Fruit fly (Drosophila melanogaster) whole organism, embryonic: ENCODE data around the gene Rgl.
A peak's percentile ranks its signal among the peaks of the same experiment; 100 is the strongest.

ENCODE experiments used
- Antp ChIP-seq: fragments of 200-800 bp; sonication (Bioruptor generic); optimal IDR thresholded peaks from 3 replicates; lab custom pipeline; 2016; ENCODE audit warnings: missing biosample characterization, missing genetic modification characterization
- B-H2 ChIP-seq: fragments of 200-800 bp; sonication (Bioruptor generic); optimal IDR thresholded peaks from 2 replicates; lab custom pipeline; 2018; ENCODE audit warnings: missing biosample characterization, mild to moderate bottlenecking, missing genetic modification characterization
- Blimp-1 ChIP-seq: fragments of 200-800 bp; sonication (Bioruptor generic); optimal IDR thresholded peaks from 3 replicates; lab custom pipeline; 2018; ENCODE audit warnings: missing biosample characterization, missing genetic modification characterization, mild to moderate bottlenecking, moderate library complexity, missing genetic modification reagents
- CG11560 ChIP-seq: fragments of 200-800 bp; sonication (Bioruptor generic); IDR thresholded peaks from 3 replicates; pipeline ENCODE4 v1.3.6; 2022; ENCODE audit warnings: missing biosample characterization, missing genetic modification characterization
- CG12219 ChIP-seq: fragments of 200-800 bp; sonication (Bioruptor generic); optimal IDR thresholded peaks from 3 replicates; lab custom pipeline; 2018; ENCODE audit warnings: missing biosample characterization, mild to moderate bottlenecking, missing genetic modification characterization
- CG12299 ChIP-seq: fragments of 200-800 bp; sonication (Bioruptor generic); optimal IDR thresholded peaks from 2 replicates; lab custom pipeline; 2018; ENCODE audit warnings: missing biosample characterization, mild to moderate bottlenecking, missing genetic modification characterization
- CG14710 ChIP-seq: fragments of 200-800 bp; sonication (Bioruptor generic); optimal IDR thresholded peaks from 3 replicates; lab custom pipeline; 2019; ENCODE audit warnings: missing biosample characterization, mild to moderate bottlenecking, missing genetic modification characterization, moderate library complexity
- CG15514 ChIP-seq: fragments of 200-800 bp; sonication (Bioruptor generic); optimal IDR thresholded peaks from 3 replicates; lab custom pipeline; 2017; ENCODE audit warnings: missing biosample characterization, missing genetic modification characterization, mild to moderate bottlenecking, moderate library complexity, missing genetic modification reagents
- CG1603 ChIP-seq: fragments of 200-800 bp; sonication (Bioruptor generic); optimal IDR thresholded peaks from 2 replicates; lab custom pipeline; 2019; ENCODE audit warnings: missing biosample characterization, mild to moderate bottlenecking, missing genetic modification characterization, moderate library complexity
- CG16813 ChIP-seq: fragments of 200-800 bp; sonication (Bioruptor generic); IDR thresholded peaks from 3 replicates; pipeline ENCODE4 v1.3.6; 2022; ENCODE audit warnings: missing biosample characterization, missing genetic modification characterization; ENCODE audit not compliant: partially characterized antibody
- CG17612 ChIP-seq: fragments of 200-800 bp; sonication (Bioruptor generic); IDR thresholded peaks from 2 replicates; pipeline ENCODE4 v1.3.6; 2022; ENCODE audit warnings: missing biosample characterization, missing genetic modification characterization
- CG17802 ChIP-seq: fragments of 200-800 bp; sonication (Bioruptor generic); optimal IDR thresholded peaks from 2 replicates; lab custom pipeline; 2018; ENCODE audit warnings: missing biosample characterization, mild to moderate bottlenecking, missing genetic modification characterization, moderate library complexity
- CG2202 ChIP-seq: fragments of 200-800 bp; sonication (Bioruptor generic); optimal IDR thresholded peaks from 2 replicates; lab custom pipeline; 2018; ENCODE audit warnings: missing biosample characterization, mild to moderate bottlenecking, missing genetic modification characterization
- CG31441 ChIP-seq: fragments of 200-800 bp; sonication (Bioruptor generic); IDR thresholded peaks from 2 replicates; pipeline ENCODE4 v1.3.6; 2022; ENCODE audit warnings: missing biosample characterization, missing genetic modification characterization
- CG32767 ChIP-seq: fragments of 200-800 bp; sonication (Bioruptor generic); IDR thresholded peaks from 2 replicates; pipeline ENCODE4 v1.3.6; 2022; ENCODE audit warnings: missing biosample characterization, missing genetic modification characterization
- CG6689 ChIP-seq: fragments of 200-800 bp; sonication (Bioruptor generic); IDR thresholded peaks from 2 replicates; pipeline ENCODE4 v1.3.6; 2022; ENCODE audit warnings: missing biosample characterization, missing genetic modification characterization
- CG6854 ChIP-seq: fragments of 200-800 bp; sonication (Bioruptor generic); optimal IDR thresholded peaks from 3 replicates; lab custom pipeline; 2017; ENCODE audit warnings: missing biosample characterization, mild to moderate bottlenecking, missing genetic modification characterization
- CG9437 ChIP-seq: fragments of 200-800 bp; sonication (Bioruptor generic); optimal IDR thresholded peaks from 2 replicates; lab custom pipeline; 2018; ENCODE audit warnings: missing biosample characterization, mild to moderate bottlenecking, missing genetic modification characterization
- Dek ChIP-seq: fragments of 200-800 bp; sonication (Bioruptor generic); optimal IDR thresholded peaks from 3 replicates; lab custom pipeline; 2019; ENCODE audit warnings: missing biosample characterization, mild to moderate bottlenecking, missing genetic modification characterization, moderate library complexity
- GATAe ChIP-seq: fragments of 200-800 bp; sonication (Bioruptor generic); conservative IDR thresholded peaks from 2 replicates; pipeline ENCODE4 v1.3.6; 2022; ENCODE audit warnings: missing biosample characterization, missing genetic modification characterization
- Mrtf ChIP-seq: fragments of 200-800 bp; sonication (Bioruptor generic); IDR thresholded peaks from 3 replicates; pipeline ENCODE4 v1.3.6; 2022; ENCODE audit warnings: missing biosample characterization, missing genetic modification characterization
- NC2α ChIP-seq: fragments of 200-800 bp; sonication (Bioruptor generic); optimal IDR thresholded peaks from 2 replicates; lab custom pipeline; 2016; ENCODE audit warnings: missing biosample characterization, missing genetic modification characterization
- Oli ChIP-seq: fragments of 200-800 bp; sonication (Bioruptor generic); optimal IDR thresholded peaks from 2 replicates; lab custom pipeline; 2018; ENCODE audit warnings: missing biosample characterization, mild to moderate bottlenecking, missing genetic modification characterization, moderate library complexity
- Optix ChIP-seq: fragments of 200-800 bp; sonication (Bioruptor generic); IDR thresholded peaks from 3 replicates; pipeline ENCODE4 v1.3.6; 2022; ENCODE audit warnings: missing biosample characterization, missing genetic modification characterization
- Sox100B ChIP-seq: fragments of 200-800 bp; sonication (Bioruptor generic); optimal IDR thresholded peaks from 3 replicates; lab custom pipeline; 2018; ENCODE audit warnings: missing biosample characterization, mild to moderate bottlenecking, missing genetic modification characterization
- abd-A ChIP-seq: fragments of 200-800 bp; sonication (Bioruptor generic); optimal IDR thresholded peaks from 3 replicates; lab custom pipeline; 2019; ENCODE audit warnings: missing biosample characterization, mild to moderate bottlenecking, missing genetic modification characterization, moderate library complexity
- ac ChIP-seq: fragments of 200-800 bp; sonication (Bioruptor generic); optimal IDR thresholded peaks from 3 replicates; lab custom pipeline; 2017; ENCODE audit warnings: missing biosample characterization, mild to moderate bottlenecking, missing genetic modification characterization
- ap ChIP-seq: fragments of 200-800 bp; sonication (Bioruptor generic); IDR thresholded peaks from 2 replicates; pipeline ENCODE4 v1.3.6; 2022; ENCODE audit warnings: missing biosample characterization, missing genetic modification characterization
- bcd ChIP-seq: fragments of 200-800 bp; sonication (Bioruptor generic); optimal IDR thresholded peaks from 2 replicates; lab custom pipeline; 2017; ENCODE audit warnings: missing biosample characterization, mild to moderate bottlenecking, missing genetic modification characterization
- btn ChIP-seq: fragments of 200-800 bp; sonication (Bioruptor generic); optimal IDR thresholded peaks from 2 replicates; lab custom pipeline; 2016; ENCODE audit warnings: missing biosample characterization, missing genetic modification characterization
- chn ChIP-seq: fragments of 200-800 bp; sonication (Bioruptor generic); optimal IDR thresholded peaks from 2 replicates; lab custom pipeline; 2016; ENCODE audit warnings: missing biosample characterization, missing genetic modification characterization
- dimm ChIP-seq: fragments of 200-800 bp; sonication (Bioruptor generic); IDR thresholded peaks from 2 replicates; pipeline ENCODE4 v1.3.6; 2022; ENCODE audit warnings: missing biosample characterization, missing genetic modification characterization
- emc ChIP-seq: fragments of 200-800 bp; sonication (Bioruptor generic); optimal IDR thresholded peaks from 2 replicates; lab custom pipeline; 2016; ENCODE audit warnings: missing biosample characterization, missing genetic modification characterization
- exex ChIP-seq: fragments of 200-800 bp; sonication (Bioruptor generic); optimal IDR thresholded peaks from 4 replicates; lab custom pipeline; 2018; ENCODE audit warnings: missing biosample characterization, mild to moderate bottlenecking, missing genetic modification characterization, moderate library complexity
- fu2 ChIP-seq: fragments of 200-800 bp; sonication (Bioruptor generic); optimal IDR thresholded peaks from 2 replicates; lab custom pipeline; 2016; ENCODE audit warnings: missing biosample characterization, missing genetic modification characterization
- jigr1 ChIP-seq: fragments of 200-800 bp; sonication (Bioruptor generic); IDR thresholded peaks from 3 replicates; pipeline ENCODE4 v1.3.6; 2022; ENCODE audit warnings: missing biosample characterization, missing genetic modification characterization
- lab ChIP-seq: fragments of 200-800 bp; sonication (Bioruptor generic); optimal IDR thresholded peaks from 3 replicates; lab custom pipeline; 2017; ENCODE audit warnings: missing biosample characterization, missing genetic modification characterization, mild to moderate bottlenecking, moderate library complexity, missing genetic modification reagents
- oc ChIP-seq: fragments of 200-800 bp; sonication (Bioruptor generic); optimal IDR thresholded peaks from 2 replicates; lab custom pipeline; 2018; ENCODE audit warnings: missing biosample characterization, mild to moderate bottlenecking, missing genetic modification characterization, moderate library complexity
- pan ChIP-seq, 4 experiments: fragments of >200 bp in 3 of 4; fragments of 200-800 bp in 1 of 4; sonication (Bioruptor generic) in 1 of 4; optimal IDR thresholded peaks in 3 of 4; IDR thresholded peaks in 1 of 4; 2 replicates each; pipeline versions ENCODE4 v1.3.6 to Lab custom; 2017 to 2022; ENCODE audit warnings: missing biosample characterization in 2 of 4, missing genetic modification characterization in 2 of 4, mixed read lengths in 1 of 4
- pnt ChIP-seq: fragments of 200-800 bp; sonication (Bioruptor generic); optimal IDR thresholded peaks from 3 replicates; lab custom pipeline; 2016; ENCODE audit warnings: missing biosample characterization, missing genetic modification characterization
- prd ChIP-seq, 3 experiments: fragments of >200 bp in 2 of 3; fragments of 200-800 bp in 1 of 3; sonication (Bioruptor generic) in 1 of 3; optimal IDR thresholded peaks in 2 of 3; IDR thresholded peaks in 1 of 3; 2 replicates in 2 of 3; 3 replicates in 1 of 3; pipeline versions ENCODE4 v1.3.6 to Lab custom; 2017 to 2022; ENCODE audit warnings: missing biosample characterization in 1 of 3, missing genetic modification characterization in 1 of 3
- rib ChIP-seq: fragments of 200-800 bp; sonication (Bioruptor generic); IDR thresholded peaks from 2 replicates; pipeline ENCODE4 v1.3.6; 2022; ENCODE audit warnings: missing biosample characterization, missing genetic modification characterization
- seq ChIP-seq: fragments of 200-800 bp; sonication (Bioruptor generic); IDR thresholded peaks from 2 replicates; pipeline ENCODE4 v1.3.6; 2022; ENCODE audit warnings: missing biosample characterization, missing genetic modification characterization
- slp2 ChIP-seq: fragments of 200-800 bp; sonication (Bioruptor generic); optimal IDR thresholded peaks from 2 replicates; lab custom pipeline; 2016; ENCODE audit warnings: missing biosample characterization, missing genetic modification characterization
- sug ChIP-seq: fragments of 200-800 bp; optimal IDR thresholded peaks from 2 replicates; lab custom pipeline; 2019; ENCODE audit warnings: missing biosample characterization, mild to moderate bottlenecking, missing genetic modification characterization, moderate library complexity
- tio ChIP-seq: fragments of 200-800 bp; sonication (Bioruptor generic); optimal IDR thresholded peaks from 2 replicates; lab custom pipeline; 2017; ENCODE audit warnings: missing biosample characterization, missing genetic modification characterization, inconsistent platforms
- vnd ChIP-seq: fragments of 200-800 bp; sonication (Bioruptor generic); IDR thresholded peaks from 3 replicates; pipeline ENCODE4 v1.3.6; 2022; ENCODE audit warnings: missing biosample characterization, missing genetic modification characterization; ENCODE audit not compliant: partially characterized antibody
- wek ChIP-seq: fragments of 200-800 bp; sonication (Bioruptor generic); optimal IDR thresholded peaks from 3 replicates; lab custom pipeline; 2018; ENCODE audit warnings: missing biosample characterization, mild to moderate bottlenecking, missing genetic modification characterization, moderate library complexity
- zfh1 ChIP-seq: fragments of 200-800 bp; sonication (Bioruptor generic); IDR thresholded peaks from 3 replicates; pipeline ENCODE4 v1.3.6; 2022; ENCODE audit warnings: missing biosample characterization, missing genetic modification characterization

The Rgl gene

dm6 chr3L:13917589-13918198 is 7.4 kb downstream of the Rgl start:
- no peak for TF ChIP-seq pan (optimal IDR thresholded peaks at IDR 0.05; lab: Kevin White, UChicago)
- TF ChIP-seq pan (GFP tag; optimal IDR thresholded peaks at IDR 0.05 in 1 of 2, IDR thresholded peaks at IDR 0.05 in 1 of 2): no peak
- TF ChIP-seq vnd (GFP tag; lab: Robert Waterston, UW): no peak
- TF ChIP-seq CG6689 (GFP tag; lab: Robert Waterston, UW): peak; percentile 38; the same call in 1 of the 2 replicates
- TF ChIP-seq fu2 (GFP tag; lab: Kevin White, UChicago): no peak
- TF ChIP-seq CG16813 (GFP tag; lab: Robert Waterston, UW): no peak
- TF ChIP-seq sug (tag; lab: Kevin White, UChicago): no peak
- TF ChIP-seq CG2202 (tag; lab: Kevin White, UChicago): no peak
- no peak for TF ChIP-seq CG11560 (tag; lab: Robert Waterston, UW)
- TF ChIP-seq emc (GFP tag; lab: Kevin White, UChicago): no peak
- no peak for TF ChIP-seq CG15514 (GFP tag; lab: Kevin White, UChicago)
- TF ChIP-seq wek (GFP tag; lab: Kevin White, UChicago): no peak
- peak; percentile 22 for TF ChIP-seq CG14710 (tag; lab: Kevin White, UChicago)
- peak; percentile 11 for TF ChIP-seq tio
- TF ChIP-seq B-H2 (GFP tag; lab: Kevin White, UChicago): no peak
- peak; percentile 46 for TF ChIP-seq Antp (GFP tag; lab: Kevin White, UChicago)
- TF ChIP-seq Mrtf (GFP tag; lab: Robert Waterston, UW): no peak; the same call in 2 of the 3 replicates
- TF ChIP-seq bcd (GFP tag; lab: Kevin White, UChicago): no peak
- no peak for TF ChIP-seq chn
- no peak for TF ChIP-seq NC2α
- no peak for TF ChIP-seq Optix (GFP tag; lab: Robert Waterston, UW)
- TF ChIP-seq pnt (GFP tag; lab: Kevin White, UChicago): peak; percentile 12
- TF ChIP-seq lab (GFP tag; lab: Kevin White, UChicago): peak; percentile 4
- TF ChIP-seq Sox100B (GFP tag; lab: Kevin White, UChicago): peak; percentile 68
- no peak for TF ChIP-seq CG12299
- no peak for TF ChIP-seq CG6854
- TF ChIP-seq CG32767 (GFP tag; lab: Robert Waterston, UW): no peak
- TF ChIP-seq dimm: no peak
- no peak for TF ChIP-seq prd (optimal IDR thresholded peaks at IDR 0.05; lab: Kevin White, UChicago)
- peak; percentile 50; the same call in 1 of the 3 replicates for TF ChIP-seq prd (GFP tag; IDR thresholded peaks at IDR 0.05; lab: Robert Waterston, UW)
- no peak for TF ChIP-seq CG17802 (tag; lab: Kevin White, UChicago)
- TF ChIP-seq Blimp-1 (GFP tag; lab: Kevin White, UChicago): peak; percentile 60
- no peak for TF ChIP-seq exex
- TF ChIP-seq btn (GFP tag; lab: Kevin White, UChicago): peak; percentile 2
- no peak for TF ChIP-seq rib
- TF ChIP-seq ap (GFP tag; lab: Robert Waterston, UW): 0 out of 2 replicates have a peak, but pooled peaks have one; percentile 4
- TF ChIP-seq abd-A: no peak
- TF ChIP-seq slp2 (GFP tag; lab: Kevin White, UChicago): no peak
- no peak for TF ChIP-seq seq (GFP tag; lab: Robert Waterston, UW)
- peak; percentile 58 for TF ChIP-seq Oli (tag; lab: Kevin White, UChicago)
- peak; percentile 52 for TF ChIP-seq CG1603 (tag; lab: Kevin White, UChicago)
- TF ChIP-seq CG31441: peak; percentile 79
- no peak for TF ChIP-seq CG12219
- peak; percentile 11 for TF ChIP-seq Dek (tag; lab: Kevin White, UChicago)
- no peak for TF ChIP-seq oc (tag; lab: Kevin White, UChicago)
- TF ChIP-seq CG17612 (GFP tag; lab: Robert Waterston, UW): no peak
- TF ChIP-seq ac (GFP tag; lab: Kevin White, UChicago): no peak
- TF ChIP-seq zfh1 (GFP tag; lab: Robert Waterston, UW): no peak
- 0 out of 3 replicates have a peak, but pooled peaks have one; percentile 28 for TF ChIP-seq jigr1
- TF ChIP-seq GATAe (GFP tag; lab: Robert Waterston, UW): no peak
- no peak for TF ChIP-seq CG9437 (GFP tag; lab: Kevin White, UChicago)
